Fruit fly (Drosophila melanogaster) whole organism, embryonic: ENCODE results near the gene lectin-24Db.
A peak's percentile ranks its signal among the peaks of the same experiment; 100 is the strongest.

Experiments used
- BEAF-32 ChIP-seq: fragments of 200-800 bp; sonication (Bioruptor generic); optimal IDR thresholded peaks from 3 replicates; lab custom pipeline; 2017; ENCODE audit warnings: missing biosample characterization, missing genetic modification characterization, mild to moderate bottlenecking, moderate library complexity, missing genetic modification reagents
- CG10267 ChIP-seq: fragments of 200-800 bp; sonication (Bioruptor generic); optimal IDR thresholded peaks from 2 replicates; lab custom pipeline; 2018; ENCODE audit warnings: missing biosample characterization, mild to moderate bottlenecking, missing genetic modification characterization, moderate library complexity
- CG12659 ChIP-seq: fragments of 200-800 bp; sonication (Bioruptor generic); optimal IDR thresholded peaks from 3 replicates; lab custom pipeline; 2017; ENCODE audit warnings: mild to moderate bottlenecking, missing biosample characterization, missing genetic modification reagents, missing genetic modification characterization
- CG13123 ChIP-seq: fragments of 200-800 bp; sonication (Bioruptor generic); optimal IDR thresholded peaks from 2 replicates; lab custom pipeline; 2016; ENCODE audit warnings: missing biosample characterization, missing genetic modification characterization
- CG14710 ChIP-seq: fragments of 200-800 bp; sonication (Bioruptor generic); optimal IDR thresholded peaks from 3 replicates; lab custom pipeline; 2019; ENCODE audit warnings: missing biosample characterization, mild to moderate bottlenecking, missing genetic modification characterization, moderate library complexity
- CG15514 ChIP-seq: fragments of 200-800 bp; sonication (Bioruptor generic); optimal IDR thresholded peaks from 3 replicates; lab custom pipeline; 2017; ENCODE audit warnings: missing biosample characterization, missing genetic modification characterization, mild to moderate bottlenecking, moderate library complexity, missing genetic modification reagents
- CG1603 ChIP-seq: fragments of 200-800 bp; sonication (Bioruptor generic); optimal IDR thresholded peaks from 2 replicates; lab custom pipeline; 2019; ENCODE audit warnings: missing biosample characterization, mild to moderate bottlenecking, missing genetic modification characterization, moderate library complexity
- CG17385 ChIP-seq: fragments of 200-800 bp; sonication (Bioruptor generic); optimal IDR thresholded peaks from 3 replicates; lab custom pipeline; 2018; ENCODE audit warnings: missing biosample characterization, mild to moderate bottlenecking, missing genetic modification characterization
- CG17912 ChIP-seq: fragments of 200-800 bp; sonication (Bioruptor generic); optimal IDR thresholded peaks from 2 replicates; lab custom pipeline; 2018; ENCODE audit warnings: missing biosample characterization, mild to moderate bottlenecking, missing genetic modification characterization
- CG18764 ChIP-seq: fragments of 200-800 bp; sonication (Bioruptor generic); optimal IDR thresholded peaks from 3 replicates; lab custom pipeline; 2016; ENCODE audit warnings: missing biosample characterization, missing genetic modification characterization
- CG2116 ChIP-seq: fragments of 200-800 bp; sonication (Bioruptor generic); optimal IDR thresholded peaks from 3 replicates; lab custom pipeline; 2018; ENCODE audit warnings: missing biosample characterization, mild to moderate bottlenecking, missing genetic modification characterization
- CG2712 ChIP-seq: fragments of 200-800 bp; optimal IDR thresholded peaks from 3 replicates; lab custom pipeline; 2019; ENCODE audit warnings: missing biosample characterization, mild to moderate bottlenecking, missing genetic modification characterization, moderate library complexity
- CG4360 ChIP-seq: fragments of 200-800 bp; sonication (Bioruptor generic); IDR thresholded peaks from 2 replicates; pipeline ENCODE4 v1.3.6; 2022; ENCODE audit warnings: missing biosample characterization, missing genetic modification characterization
- CG4617 ChIP-seq: fragments of 200-800 bp; sonication (Bioruptor generic); optimal IDR thresholded peaks from 3 replicates; lab custom pipeline; 2016; ENCODE audit warnings: missing biosample characterization, missing genetic modification characterization, borderline replicate concordance
- CG6272 ChIP-seq: fragments of 200-800 bp; sonication (Bioruptor generic); IDR thresholded peaks from 2 replicates; pipeline ENCODE4 v1.3.6; 2022; ENCODE audit warnings: missing biosample characterization, missing genetic modification characterization
- CG8765 ChIP-seq: fragments of 200-800 bp; sonication (Bioruptor generic); IDR thresholded peaks from 2 replicates; pipeline ENCODE4 v1.3.6; 2022; ENCODE audit warnings: missing biosample characterization, missing genetic modification characterization
- CG9797 ChIP-seq: fragments of 200-800 bp; sonication (Bioruptor generic); optimal IDR thresholded peaks from 3 replicates; lab custom pipeline; 2018; ENCODE audit warnings: missing biosample characterization, mild to moderate bottlenecking, missing genetic modification characterization
- Dp ChIP-seq: fragments of 200-800 bp; sonication (Bioruptor generic); optimal IDR thresholded peaks from 2 replicates; lab custom pipeline; 2018; ENCODE audit warnings: missing biosample characterization, mild to moderate bottlenecking, missing genetic modification characterization, moderate library complexity
- E2f2 ChIP-seq: fragments of 200-800 bp; sonication (Bioruptor generic); IDR thresholded peaks from 2 replicates; pipeline ENCODE4 v1.3.6; 2022; ENCODE audit warnings: missing biosample characterization, missing genetic modification characterization
- Ets97D ChIP-seq: fragments of 200-800 bp; sonication (Bioruptor generic); optimal IDR thresholded peaks from 3 replicates; lab custom pipeline; 2016; ENCODE audit warnings: missing biosample characterization, missing genetic modification characterization
- Gug ChIP-seq: fragments of 200-800 bp; sonication (Bioruptor generic); IDR thresholded peaks from 4 replicates; pipeline ENCODE4 v1.3.6; 2022; ENCODE audit warnings: missing biosample characterization, missing genetic modification characterization
- HmgZ ChIP-seq: fragments of 200-800 bp; sonication (Bioruptor generic); optimal IDR thresholded peaks from 2 replicates; lab custom pipeline; 2018; ENCODE audit warnings: missing biosample characterization, mild to moderate bottlenecking, missing genetic modification characterization
- Hmr ChIP-seq: fragments of 200-800 bp; sonication (Bioruptor generic); optimal IDR thresholded peaks from 3 replicates; lab custom pipeline; 2017; ENCODE audit warnings: mild to moderate bottlenecking, missing biosample characterization, missing genetic modification reagents, missing genetic modification characterization
- Lhr ChIP-seq: fragments of 200-800 bp; sonication (Bioruptor generic); optimal IDR thresholded peaks from 3 replicates; lab custom pipeline; 2017; ENCODE audit warnings: mild to moderate bottlenecking, missing biosample characterization, missing genetic modification reagents, missing genetic modification characterization
- MBD-R2 ChIP-seq: fragments of 200-800 bp; sonication (Bioruptor generic); IDR thresholded peaks from 2 replicates; pipeline ENCODE4 v1.3.6; 2022; ENCODE audit warnings: missing biosample characterization, missing genetic modification characterization
- MESR4 ChIP-seq: fragments of 200-800 bp; sonication (Bioruptor generic); optimal IDR thresholded peaks from 2 replicates; lab custom pipeline; 2018; ENCODE audit warnings: missing biosample characterization, mild to moderate bottlenecking, missing genetic modification characterization, moderate library complexity
- Myb ChIP-seq: fragments of 200-800 bp; sonication (Bioruptor generic); optimal IDR thresholded peaks from 2 replicates; lab custom pipeline; 2016; ENCODE audit warnings: missing biosample characterization, missing genetic modification characterization
- Opbp ChIP-seq: fragments of 200-800 bp; sonication (Bioruptor generic); IDR thresholded peaks from 3 replicates; pipeline ENCODE4 v1.3.6; 2022; ENCODE audit warnings: missing biosample characterization, missing genetic modification characterization; ENCODE audit not compliant: partially characterized antibody
- Pdp1 ChIP-seq, 2 experiments: fragments of 200-800 bp; sonication (Bioruptor generic); optimal IDR thresholded peaks; 3 replicates each; lab custom pipeline; 2016; ENCODE audit warnings: missing biosample characterization in 2 of 2, missing genetic modification characterization in 2 of 2, mild to moderate bottlenecking in 1 of 2, moderate library complexity in 1 of 2
- Sin3A ChIP-seq: fragments of >200 bp; optimal IDR thresholded peaks from 2 replicates; lab custom pipeline; 2018
- YL-1 ChIP-seq: fragments of 200-800 bp; sonication (Bioruptor generic); optimal IDR thresholded peaks from 3 replicates; lab custom pipeline; 2017; ENCODE audit warnings: missing biosample characterization, mild to moderate bottlenecking, missing genetic modification characterization
- az2 ChIP-seq: fragments of 200-800 bp; sonication (Bioruptor generic); optimal IDR thresholded peaks from 3 replicates; lab custom pipeline; 2016; ENCODE audit warnings: missing biosample characterization, missing genetic modification characterization
- bbx ChIP-seq: fragments of 200-800 bp; sonication (Bioruptor generic); IDR thresholded peaks from 2 replicates; pipeline ENCODE4 v1.3.6; 2022; ENCODE audit warnings: missing biosample characterization, missing genetic modification characterization; ENCODE audit not compliant: partially characterized antibody
- chinmo ChIP-seq: fragments of 200-800 bp; sonication (Bioruptor generic); IDR thresholded peaks from 4 replicates; pipeline ENCODE4 v1.3.6; 2022; ENCODE audit warnings: missing biosample characterization, missing genetic modification characterization; ENCODE audit not compliant: partially characterized antibody
- crp ChIP-seq, 2 experiments: fragments of 200-800 bp; sonication (Bioruptor generic); optimal IDR thresholded peaks; 2 replicates in 1 of 2; 3 replicates in 1 of 2; lab custom pipeline; 2017; ENCODE audit warnings: missing biosample characterization in 2 of 2, missing genetic modification characterization in 2 of 2, mild to moderate bottlenecking in 1 of 2, moderate library complexity in 1 of 2
- disco-r ChIP-seq: fragments of 200-800 bp; sonication (Bioruptor generic); optimal IDR thresholded peaks from 2 replicates; lab custom pipeline; 2016; ENCODE audit warnings: missing biosample characterization, missing genetic modification characterization
- eve ChIP-seq, 2 experiments: fragments of >200 bp; optimal IDR thresholded peaks; 2 replicates each; lab custom pipeline; 2017; ENCODE audit warnings: missing biosample characterization in 2 of 2, missing genetic modification characterization in 2 of 2
- gfzf ChIP-seq: fragments of 200-800 bp; sonication (Bioruptor generic); optimal IDR thresholded peaks from 2 replicates; lab custom pipeline; 2016; ENCODE audit warnings: missing biosample characterization, mild to moderate bottlenecking, missing genetic modification characterization, moderate library complexity
- grn ChIP-seq: fragments of 200-800 bp; sonication (Bioruptor generic); optimal IDR thresholded peaks from 3 replicates; lab custom pipeline; 2017; ENCODE audit warnings: missing biosample characterization, missing genetic modification characterization
- gro ChIP-seq: fragments of 200-800 bp; sonication (Bioruptor generic); optimal IDR thresholded peaks from 2 replicates; lab custom pipeline; 2016; ENCODE audit warnings: missing biosample characterization, missing genetic modification characterization
- kay ChIP-seq: fragments of 200-800 bp; sonication (Bioruptor generic); optimal IDR thresholded peaks from 2 replicates; lab custom pipeline; 2016; ENCODE audit warnings: missing biosample characterization, missing genetic modification characterization
- lmd ChIP-seq: fragments of 200-800 bp; sonication (Bioruptor generic); IDR thresholded peaks from 2 replicates; pipeline ENCODE4 v1.3.6; 2022; ENCODE audit warnings: missing biosample characterization, missing genetic modification characterization
- nmo ChIP-seq: fragments of 200-800 bp; sonication (Bioruptor generic); optimal IDR thresholded peaks from 2 replicates; lab custom pipeline; 2018; ENCODE audit warnings: missing biosample characterization, mild to moderate bottlenecking, missing genetic modification characterization, moderate library complexity
- pzg ChIP-seq: fragments of 200-800 bp; sonication (Bioruptor generic); optimal IDR thresholded peaks from 3 replicates; lab custom pipeline; 2018; ENCODE audit warnings: missing biosample characterization, mild to moderate bottlenecking, missing genetic modification characterization, moderate library complexity
- sens ChIP-seq: fragments of 200-800 bp; sonication (Bioruptor generic); peaks from one replicate; lab custom pipeline; 2016; ENCODE audit warnings: missing biosample characterization, missing genetic modification characterization
- stwl ChIP-seq: fragments of 200-800 bp; sonication (Bioruptor generic); optimal IDR thresholded peaks from 3 replicates; lab custom pipeline; 2018; ENCODE audit warnings: missing biosample characterization, mild to moderate bottlenecking, missing genetic modification characterization, moderate library complexity
- trem ChIP-seq: fragments of 200-800 bp; optimal IDR thresholded peaks from 3 replicates; lab custom pipeline; 2019; ENCODE audit warnings: missing biosample characterization, mild to moderate bottlenecking, missing genetic modification characterization, moderate library complexity
- vvl ChIP-seq: fragments of 200-800 bp; sonication (Bioruptor generic); IDR thresholded peaks from 2 replicates; pipeline ENCODE4 v1.3.6; 2022; ENCODE audit warnings: missing biosample characterization, missing genetic modification characterization
- yki ChIP-seq: fragments of >200 bp; optimal IDR thresholded peaks from 3 replicates; lab custom pipeline; 2018

Gene lectin-24Db

dm6 chr2L:4187631-4188173 is at the start of gene lectin-24Db, which contains the start of gene Tbcc:
lectin-24Db (plus strand) TSS chr2L:4188123.
Tbcc (minus strand) TSS chr2L:4187793.
- peak; percentile 38 for TF ChIP-seq CG9797
- peak; percentile 80 for TF ChIP-seq stwl (tag; lab: Kevin White, UChicago)
- TF ChIP-seq CG14710 (tag; lab: Kevin White, UChicago) = peak; percentile 8
- TF ChIP-seq Hmr = no peak
- TF ChIP-seq MESR4 = peak; percentile 69
- TF ChIP-seq Dp (GFP tag; lab: Kevin White, UChicago) = peak; percentile 92
- TF ChIP-seq HmgZ (tag; lab: Kevin White, UChicago) = peak; percentile 27
- TF ChIP-seq lmd = no peak
- TF ChIP-seq Pdp1 (GFP tag; optimal IDR thresholded peaks at IDR 0.05; lab: Kevin White, UChicago) = peak in 1 of 2 experiments; percentile 32
- peak; percentile 22 for TF ChIP-seq CG10267 (tag; lab: Kevin White, UChicago)
- peak; percentile 23 for TF ChIP-seq trem
- peak; percentile 7 for TF ChIP-seq CG2712 (tag; lab: Kevin White, UChicago)
- peak; percentile 56 for TF ChIP-seq MBD-R2 (GFP tag; lab: Robert Waterston, UW)
- TF ChIP-seq CG17912 (GFP tag; lab: Kevin White, UChicago) = peak; percentile 31
- TF ChIP-seq grn (GFP tag; lab: Kevin White, UChicago) = no peak
- TF ChIP-seq CG18764 (GFP tag; lab: Kevin White, UChicago) = no peak
- no peak for TF ChIP-seq CG8765 (GFP tag; lab: Robert Waterston, UW)
- peak; percentile 17 for TF ChIP-seq Lhr (GFP tag; lab: Kevin White, UChicago)
- no peak for TF ChIP-seq Gug (GFP tag; lab: Robert Waterston, UW)
- peak; percentile 83 for TF ChIP-seq CG4617 (GFP tag; lab: Kevin White, UChicago)
- TF ChIP-seq yki (lab: Kevin White, UChicago) = peak; percentile 37
- TF ChIP-seq CG12659 (GFP tag; lab: Kevin White, UChicago) = peak; percentile 34
- TF ChIP-seq E2f2 = peak; percentile 97
- TF ChIP-seq BEAF-32 (GFP tag; lab: Kevin White, UChicago) = peak; percentile 10
- TF ChIP-seq CG1603 (tag; lab: Kevin White, UChicago) = peak; percentile 52
- TF ChIP-seq Sin3A = peak; percentile 11
- TF ChIP-seq YL-1 (GFP tag; lab: Kevin White, UChicago) = peak; percentile 17
- TF ChIP-seq az2 (GFP tag; lab: Kevin White, UChicago) = no peak
- TF ChIP-seq Myb = peak; percentile 27
- TF ChIP-seq CG6272 = no peak
- TF ChIP-seq Opbp = 0 out of 3 replicates have a peak, but pooled peaks have one; percentile 29
- TF ChIP-seq nmo (GFP tag; lab: Kevin White, UChicago) = peak; percentile 19
- peak; percentile 80 for TF ChIP-seq CG4360 (GFP tag; lab: Robert Waterston, UW)
- TF ChIP-seq sens (GFP tag; lab: Kevin White, UChicago) = peak; percentile 36
- peak; percentile 99 for TF ChIP-seq CG17385 (GFP tag; lab: Kevin White, UChicago)
- TF ChIP-seq vvl (GFP tag; lab: Robert Waterston, UW) = peak; percentile 36; the same call in 1 of the 2 replicates
- TF ChIP-seq disco-r (GFP tag; lab: Kevin White, UChicago) = no peak
- TF ChIP-seq eve (GFP tag; optimal IDR thresholded peaks at IDR 0.05; lab: Kevin White, UChicago) = peak in 1 of 2 experiments; percentile 73
- TF ChIP-seq pzg (GFP tag; lab: Kevin White, UChicago) = peak; percentile 67
- peak; percentile 17 for TF ChIP-seq CG2116 (GFP tag; lab: Kevin White, UChicago)
- no peak for TF ChIP-seq CG13123 (GFP tag; lab: Kevin White, UChicago)
- TF ChIP-seq kay (GFP tag; lab: Kevin White, UChicago) = peak; percentile 48
- peak; percentile 27 for TF ChIP-seq CG15514 (GFP tag; lab: Kevin White, UChicago)
- peak; percentile 19; the same call in 1 of the 2 replicates for TF ChIP-seq bbx (GFP tag; lab: Robert Waterston, UW)
- TF ChIP-seq crp (GFP tag; optimal IDR thresholded peaks at IDR 0.05; lab: Kevin White, UChicago) = peak in 1 of 2 experiments; percentile 55
- TF ChIP-seq gfzf (GFP tag; lab: Kevin White, UChicago) = peak; percentile 75
- TF ChIP-seq Ets97D (GFP tag; lab: Kevin White, UChicago) = peak; percentile 12
- 0 out of 4 replicates have a peak, but pooled peaks have one; percentile 59 for TF ChIP-seq chinmo (GFP tag; lab: Robert Waterston, UW)
- peak; percentile 44 for TF ChIP-seq gro
